Fruit fly (Drosophila melanogaster): ENCODE measurements around the gene SdicC.

The SdicC gene

DNA sequence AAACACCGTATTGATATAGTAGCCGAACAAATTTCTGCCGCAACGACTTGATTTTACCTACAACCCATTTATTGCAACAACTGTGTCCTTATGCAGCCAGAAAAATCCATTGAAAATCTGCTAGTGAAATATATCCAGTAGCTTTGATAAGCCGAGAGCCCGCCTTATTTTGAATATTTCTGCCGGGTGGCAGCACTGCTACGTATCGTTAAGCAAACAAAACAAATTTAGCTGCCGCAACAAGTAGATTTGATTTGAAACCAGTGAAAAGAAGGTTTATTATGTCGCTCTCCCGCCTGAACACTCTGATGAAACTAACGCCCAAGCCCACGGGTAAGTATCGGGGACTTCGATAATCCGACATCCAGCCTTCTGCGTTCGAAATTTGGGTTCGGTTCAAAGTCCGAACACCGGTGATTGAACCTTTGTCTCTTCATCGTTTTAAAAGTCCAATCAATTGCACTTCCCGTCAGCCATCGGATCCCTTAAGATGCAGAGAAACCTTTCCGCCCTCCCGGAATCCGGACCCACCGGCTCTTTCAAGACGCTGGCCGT lies 50.5 kb downstream of the SdicC start, which contains the start of gene CG9577:
CG9577 (plus strand) TSS at position 190 of the 555 bp plus-strand sequence.
- TF ChIP-seq ttk (optimal IDR thresholded peaks at IDR 0.05), result no peak
- TF ChIP-seq h (optimal IDR thresholded peaks at IDR 0.05), result no peak
- no peak for TF ChIP-seq psq (optimal IDR thresholded peaks at IDR 0.05)
- TF ChIP-seq insv (optimal IDR thresholded peaks at IDR 0.05), result no peak
- no peak for TF ChIP-seq Sin3A (optimal IDR thresholded peaks at IDR 0.05)
- no peak for TF ChIP-seq Myc (optimal IDR thresholded peaks at IDR 0.05)

DNA sequence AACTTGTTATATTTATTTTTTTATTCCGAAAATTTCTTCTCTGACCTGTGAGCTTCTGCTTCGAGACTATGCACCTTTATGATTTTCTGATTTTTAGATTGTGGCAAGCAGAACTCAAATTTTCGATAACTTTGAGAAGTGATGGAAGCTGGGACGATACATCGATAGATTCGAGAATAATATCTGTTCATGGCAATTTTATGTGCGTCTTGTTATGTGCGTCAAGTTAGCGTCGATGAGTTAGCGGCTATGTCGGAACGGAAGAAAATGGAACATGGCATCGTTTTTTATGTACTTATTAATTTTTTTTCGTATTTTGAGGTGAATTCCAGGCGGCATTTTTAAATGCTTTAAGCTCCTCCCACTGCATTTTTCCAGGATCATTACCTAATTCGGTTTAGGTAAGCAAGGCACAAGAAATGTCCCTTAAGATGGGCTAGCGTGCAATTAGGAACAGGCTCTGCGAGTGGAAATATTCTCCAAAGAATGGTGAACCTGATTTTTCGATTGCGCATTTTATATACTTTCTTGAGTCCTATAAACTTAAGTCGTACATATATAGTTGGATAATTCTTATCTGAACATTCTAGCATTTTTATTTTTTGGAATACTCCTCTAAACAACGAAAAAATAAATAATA lies 51.2 kb downstream of the SdicC start, which contains the start of gene Phf7:
Phf7 (minus strand) TSS at position 58 of the 640 bp plus-strand sequence.
- TF ChIP-seq insv (optimal IDR thresholded peaks at IDR 0.05) (no peak), h (optimal IDR thresholded peaks at IDR 0.05) (no peak)

All from Kc167 (cell line).